Comparison of ENCODE assay signal across 1 fruit fly cellular context in genomic region chr3L:20551862-20552261, dm6.
A peak's percentile ranks its signal among the peaks of the same experiment; 100 is the strongest.
TF ChIP-seq lines count a peak whose summit lies in the region.

No protein-coding gene starts in this region.

TF ChIP-seq in whole organism, embryonic, 481 proteins besides CTCF, POLR2A, EP300 and RAD21 (continued from another document):
- peak; percentile 42 for TF ChIP-seq ATbp (GFP tag; optimal IDR thresholded peaks at IDR 0.05; lab: Kevin White, UChicago)
- no peak for TF ChIP-seq CG7786 (GFP tag; optimal IDR thresholded peaks at IDR 0.05; lab: Kevin White, UChicago)
- TF ChIP-seq wor (GFP tag; IDR thresholded peaks at IDR 0.05; lab: Robert Waterston, UW), result no peak
- no peak for TF ChIP-seq gcm (GFP tag; optimal IDR thresholded peaks at IDR 0.05; lab: Kevin White, UChicago)
- peak; percentile 18 for TF ChIP-seq CG6254 (GFP tag; optimal IDR thresholded peaks at IDR 0.05; lab: Kevin White, UChicago)
- no peak for TF ChIP-seq emc (GFP tag; optimal IDR thresholded peaks at IDR 0.05; lab: Kevin White, UChicago)
- TF ChIP-seq Xbp1 (GFP tag; optimal IDR thresholded peaks at IDR 0.05; lab: Kevin White, UChicago), result peak; percentile 3
- TF ChIP-seq fd96Cb (tag; optimal IDR thresholded peaks at IDR 0.05; lab: Kevin White, UChicago), result peak; percentile 25
- TF ChIP-seq mam (GFP tag; optimal IDR thresholded peaks at IDR 0.05; lab: Kevin White, UChicago), result no peak
- TF ChIP-seq amos (GFP tag; IDR thresholded peaks at IDR 0.05; lab: Robert Waterston, UW; ENCODE audit: partially characterized antibody), result no peak
- TF ChIP-seq CG9817 (tag; optimal IDR thresholded peaks at IDR 0.05; lab: Kevin White, UChicago), result no peak
- TF ChIP-seq gsb (GFP tag; IDR thresholded peaks at IDR 0.05; lab: Robert Waterston, UW), result no peak
- TF ChIP-seq CG3838 (GFP tag; optimal IDR thresholded peaks at IDR 0.05; lab: Kevin White, UChicago), result no peak
- no peak for TF ChIP-seq dysf (GFP tag; IDR thresholded peaks at IDR 0.05; lab: Robert Waterston, UW)
- TF ChIP-seq fru (optimal IDR thresholded peaks at IDR 0.05; lab: Kevin White, UChicago), result no peak
- peak; percentile 7 for TF ChIP-seq CG17359 (tag; optimal IDR thresholded peaks at IDR 0.05; lab: Kevin White, UChicago)
- TF ChIP-seq lmd (GFP tag; IDR thresholded peaks at IDR 0.05; lab: Robert Waterston, UW), result no peak
- TF ChIP-seq ara (GFP tag; IDR thresholded peaks at IDR 0.05; lab: Robert Waterston, UW), result peak; percentile 38; the same call in 1 of the 2 replicates
- TF ChIP-seq bigmax (GFP tag; optimal IDR thresholded peaks at IDR 0.05; lab: Kevin White, UChicago), result no peak
- peak; percentile 19 for TF ChIP-seq CG4424 (GFP tag; optimal IDR thresholded peaks at IDR 0.05; lab: Kevin White, UChicago)
- TF ChIP-seq grn (GFP tag; optimal IDR thresholded peaks at IDR 0.05; lab: Kevin White, UChicago), result peak; percentile 77
- no peak for TF ChIP-seq CG18619 (GFP tag; optimal IDR thresholded peaks at IDR 0.05; lab: Kevin White, UChicago)
- TF ChIP-seq Stat92E (GFP tag; optimal IDR thresholded peaks at IDR 0.05; lab: Kevin White, UChicago), result no peak
- no peak for TF ChIP-seq da (GFP tag; optimal IDR thresholded peaks at IDR 0.05; lab: Kevin White, UChicago)
- TF ChIP-seq MBD-R2 (GFP tag; IDR thresholded peaks at IDR 0.05; lab: Robert Waterston, UW), result no peak
- TF ChIP-seq Dip3 (GFP tag; optimal IDR thresholded peaks at IDR 0.05; lab: Kevin White, UChicago), result no peak
- peak; percentile 12 for TF ChIP-seq phol (tag; optimal IDR thresholded peaks at IDR 0.05; lab: Kevin White, UChicago)
- no peak for TF ChIP-seq CG6689 (GFP tag; IDR thresholded peaks at IDR 0.05; lab: Robert Waterston, UW)
- no peak for TF ChIP-seq CG8359 (GFP tag; optimal IDR thresholded peaks at IDR 0.05; lab: Kevin White, UChicago; ENCODE audit: borderline replicate concordance)
- TF ChIP-seq B-H1 (GFP tag; IDR thresholded peaks at IDR 0.05; lab: Robert Waterston, UW), result no peak
- TF ChIP-seq fd3F (GFP tag; optimal IDR thresholded peaks at IDR 0.05; lab: Kevin White, UChicago), result no peak
- no peak for TF ChIP-seq CG10565 (GFP tag; optimal IDR thresholded peaks at IDR 0.05; lab: Kevin White, UChicago)
- no peak for TF ChIP-seq CG7839 (tag; optimal IDR thresholded peaks at IDR 0.05; lab: Kevin White, UChicago)
- TF ChIP-seq Xrp1 (GFP tag; IDR thresholded peaks at IDR 0.05; lab: Robert Waterston, UW), result peak; percentile 42; the same call in 1 of the 2 replicates
- no peak for TF ChIP-seq E2f1 (GFP tag; IDR thresholded peaks at IDR 0.05; lab: Robert Waterston, UW)
- no peak for TF ChIP-seq bowl (GFP tag; IDR thresholded peaks at IDR 0.05; lab: Robert Waterston, UW)
- TF ChIP-seq Taf1 (GFP tag; IDR thresholded peaks at IDR 0.05; lab: Robert Waterston, UW), result no peak
- TF ChIP-seq unpg (GFP tag; optimal IDR thresholded peaks at IDR 0.05; lab: Kevin White, UChicago), result no peak
- no peak for TF ChIP-seq CG3995 (GFP tag; optimal IDR thresholded peaks at IDR 0.05; lab: Kevin White, UChicago)
- TF ChIP-seq Aef1 (GFP tag; IDR thresholded peaks at IDR 0.05; lab: Robert Waterston, UW), result no peak
- TF ChIP-seq Ssrp (tag; optimal IDR thresholded peaks at IDR 0.05; lab: Kevin White, UChicago), result no peak
- TF ChIP-seq CG12769 (tag; optimal IDR thresholded peaks at IDR 0.05; lab: Kevin White, UChicago), result no peak
- TF ChIP-seq zen (tag; optimal IDR thresholded peaks at IDR 0.05; lab: Kevin White, UChicago), result no peak
- TF ChIP-seq CG7271 (tag; optimal IDR thresholded peaks at IDR 0.05; lab: Kevin White, UChicago), result no peak
- TF ChIP-seq Nf-YB (GFP tag; optimal IDR thresholded peaks at IDR 0.05; lab: Kevin White, UChicago), result no peak
- no peak for TF ChIP-seq CG16863 (GFP tag; optimal IDR thresholded peaks at IDR 0.05; lab: Kevin White, UChicago)
- TF ChIP-seq CG10979 (tag; optimal IDR thresholded peaks at IDR 0.05; lab: Kevin White, UChicago), result peak; percentile 39
- no peak for TF ChIP-seq Gug (GFP tag; IDR thresholded peaks at IDR 0.05; lab: Robert Waterston, UW)
- no peak for TF ChIP-seq chinmo (GFP tag; IDR thresholded peaks at IDR 0.05; lab: Robert Waterston, UW; ENCODE audit: partially characterized antibody)
- TF ChIP-seq CG1024 (GFP tag; IDR thresholded peaks at IDR 0.05; lab: Robert Waterston, UW), result no peak
- TF ChIP-seq CG8765 (GFP tag; IDR thresholded peaks at IDR 0.05; lab: Robert Waterston, UW), result no peak
- no peak for TF ChIP-seq zfh2 (GFP tag; optimal IDR thresholded peaks at IDR 0.05; lab: Kevin White, UChicago)
- TF ChIP-seq Poxn (GFP tag; IDR thresholded peaks at IDR 0.05; lab: Robert Waterston, UW), result no peak
- TF ChIP-seq Oli (tag; optimal IDR thresholded peaks at IDR 0.05; lab: Kevin White, UChicago), result peak; percentile 9
- no peak for TF ChIP-seq insv (GFP tag; optimal IDR thresholded peaks at IDR 0.05; lab: Kevin White, UChicago)
- no peak for TF ChIP-seq NK7.1 (GFP tag; optimal IDR thresholded peaks at IDR 0.05; lab: Kevin White, UChicago)
- peak; percentile 29; the same call in 1 of the 3 replicates for TF ChIP-seq row (GFP tag; IDR thresholded peaks at IDR 0.05; lab: Robert Waterston, UW)
- no peak for TF ChIP-seq CG32767 (GFP tag; IDR thresholded peaks at IDR 0.05; lab: Robert Waterston, UW)
- peak; percentile 68 for TF ChIP-seq sens (GFP tag; lab: Kevin White, UChicago)
- no peak for TF ChIP-seq Myb (GFP tag; optimal IDR thresholded peaks at IDR 0.05; lab: Kevin White, UChicago)
- no peak for TF ChIP-seq CG9932 (GFP tag; IDR thresholded peaks at IDR 0.05; lab: Robert Waterston, UW)
- no peak for TF ChIP-seq stc (GFP tag; IDR thresholded peaks at IDR 0.05; lab: Robert Waterston, UW)
- TF ChIP-seq H15 (GFP tag; IDR thresholded peaks at IDR 0.05; lab: Robert Waterston, UW), result no peak
- TF ChIP-seq CG11247 (GFP tag; IDR thresholded peaks at IDR 0.05; lab: Robert Waterston, UW), result no peak
- TF ChIP-seq CG11504 (tag; optimal IDR thresholded peaks at IDR 0.05; lab: Kevin White, UChicago), result peak; percentile 9
- TF ChIP-seq lola (GFP tag; optimal IDR thresholded peaks at IDR 0.05; lab: Kevin White, UChicago), result peak in 1 of 3 experiments; percentile 10
- TF ChIP-seq HmgZ (tag; optimal IDR thresholded peaks at IDR 0.05; lab: Kevin White, UChicago), result no peak
- no peak for TF ChIP-seq Hmr (GFP tag; optimal IDR thresholded peaks at IDR 0.05; lab: Kevin White, UChicago)
- no peak for TF ChIP-seq pb (GFP tag; optimal IDR thresholded peaks at IDR 0.05; lab: Kevin White, UChicago)
- no peak for TF ChIP-seq lbe (GFP tag; optimal IDR thresholded peaks at IDR 0.05; lab: Kevin White, UChicago)
- peak; percentile 7; the same call in 1 of the 2 replicates for TF ChIP-seq sisA (GFP tag; IDR thresholded peaks at IDR 0.05; lab: Robert Waterston, UW)
- no peak for TF ChIP-seq CG16813 (GFP tag; IDR thresholded peaks at IDR 0.05; lab: Robert Waterston, UW; ENCODE audit: partially characterized antibody)
- no peak for TF ChIP-seq CG8281 (tag; optimal IDR thresholded peaks at IDR 0.05; lab: Kevin White, UChicago)
- TF ChIP-seq ato (GFP tag; IDR thresholded peaks at IDR 0.05; lab: Robert Waterston, UW; ENCODE audit: partially characterized antibody), result no peak
- TF ChIP-seq Sox102F (GFP tag; optimal IDR thresholded peaks at IDR 0.05; lab: Kevin White, UChicago), result peak; percentile 17
- peak; percentile 48 for TF ChIP-seq CG2712 (tag; optimal IDR thresholded peaks at IDR 0.05; lab: Kevin White, UChicago)
- TF ChIP-seq CG6791 (GFP tag; IDR thresholded peaks at IDR 0.05; lab: Robert Waterston, UW; ENCODE audit: partially characterized antibody), result no peak
- TF ChIP-seq CG6175 (GFP tag; IDR thresholded peaks at IDR 0.05; lab: Robert Waterston, UW), result no peak
- peak; percentile 3 for TF ChIP-seq CG14710 (tag; optimal IDR thresholded peaks at IDR 0.05; lab: Kevin White, UChicago)
- no peak for TF ChIP-seq Optix (GFP tag; IDR thresholded peaks at IDR 0.05; lab: Robert Waterston, UW)
- no peak for TF ChIP-seq CrebB (tag; optimal IDR thresholded peaks at IDR 0.05; lab: Kevin White, UChicago)
- TF ChIP-seq pnt (GFP tag; optimal IDR thresholded peaks at IDR 0.05; lab: Kevin White, UChicago), result no peak
- TF ChIP-seq CG4282 (GFP tag; optimal IDR thresholded peaks at IDR 0.05; lab: Kevin White, UChicago), result no peak
- peak; percentile 95 for TF ChIP-seq Ets65A (GFP tag; lab: Kevin White, UChicago)
- TF ChIP-seq Sry-δ (GFP tag; optimal IDR thresholded peaks at IDR 0.05; lab: Kevin White, UChicago), result no peak
- TF ChIP-seq fd64A (GFP tag; optimal IDR thresholded peaks at IDR 0.05; lab: Kevin White, UChicago), result no peak
- TF ChIP-seq CG7963 (GFP tag; IDR thresholded peaks at IDR 0.05; lab: Robert Waterston, UW; ENCODE audit: partially characterized antibody), result no peak
- no peak for TF ChIP-seq CG2199 (GFP tag; IDR thresholded peaks at IDR 0.05; lab: Robert Waterston, UW)
- TF ChIP-seq CG12942 (GFP tag; optimal IDR thresholded peaks at IDR 0.05; lab: Kevin White, UChicago), result no peak
- TF ChIP-seq dmrt11E (tag; optimal IDR thresholded peaks at IDR 0.05; lab: Kevin White, UChicago), result peak; percentile 33
- no peak for TF ChIP-seq crc (GFP tag; optimal IDR thresholded peaks at IDR 0.05; lab: Kevin White, UChicago)
- no peak for TF ChIP-seq CG14050 (GFP tag; IDR thresholded peaks at IDR 0.05; lab: Robert Waterston, UW)
- no peak for TF ChIP-seq CG1792 (GFP tag; optimal IDR thresholded peaks at IDR 0.05; lab: Kevin White, UChicago)
- no peak for TF ChIP-seq CG10654 (GFP tag; optimal IDR thresholded peaks at IDR 0.05; lab: Kevin White, UChicago)
- TF ChIP-seq Blimp-1 (GFP tag; optimal IDR thresholded peaks at IDR 0.05; lab: Kevin White, UChicago), result peak; percentile 56
- no peak for TF ChIP-seq CG15601 (tag; optimal IDR thresholded peaks at IDR 0.05; lab: Kevin White, UChicago)
- TF ChIP-seq hbn (GFP tag; IDR thresholded peaks at IDR 0.05; lab: Robert Waterston, UW; ENCODE audit: partially characterized antibody), result no peak
